Fruit fly (Drosophila melanogaster) Kc167 (cell line): ENCODE results near the gene CG12012.

Source experiments
- Myc ChIP-seq: fragments of >200 bp; optimal IDR thresholded peaks from 2 replicates; lab custom pipeline; 2017; ENCODE audit warnings: missing external identifiers
- Sin3A ChIP-seq: fragments of >200 bp; optimal IDR thresholded peaks from 2 replicates; lab custom pipeline; 2018; ENCODE audit warnings: missing external identifiers
- h ChIP-seq: fragments of >200 bp; optimal IDR thresholded peaks from 3 replicates; lab custom pipeline; 2018; ENCODE audit warnings: missing external identifiers
- insv ChIP-seq: fragments of >200 bp; optimal IDR thresholded peaks from 3 replicates; lab custom pipeline; 2018; ENCODE audit warnings: missing external identifiers
- psq ChIP-seq: fragments of >200 bp; optimal IDR thresholded peaks from 2 replicates; lab custom pipeline; 2017; ENCODE audit warnings: missing external identifiers
- ttk ChIP-seq: sonication (Bioruptor generic); optimal IDR thresholded peaks from 2 replicates; lab custom pipeline; 2017; ENCODE audit warnings: missing external identifiers

DNA sequence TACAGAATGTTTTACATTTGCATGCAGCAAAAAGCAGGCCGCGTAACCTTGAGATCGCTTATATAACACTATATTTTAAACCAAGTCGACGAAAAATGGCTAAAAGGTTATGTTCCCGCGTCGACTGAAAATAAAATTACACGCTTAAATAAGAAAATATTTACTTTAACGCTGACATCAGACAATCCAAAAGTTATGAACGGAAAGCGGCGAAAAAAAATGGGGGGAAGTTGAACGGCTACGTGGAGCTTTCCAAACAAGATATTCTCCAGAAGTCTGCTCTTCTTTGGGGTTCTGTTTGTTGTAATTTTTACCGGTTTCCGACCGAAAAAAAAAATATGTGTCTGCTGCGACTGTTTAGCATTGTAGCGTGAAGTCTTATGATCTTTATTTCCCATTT lies 32.0 kb upstream of the CG12012 start:
- TF ChIP-seq insv (lab: Kevin White, UChicago) (no peak), Sin3A (lab: Kevin White, UChicago) (no peak), psq (lab: Kevin White, UChicago) (no peak), ttk (no peak), h (lab: Kevin White, UChicago) (no peak), Myc (lab: Kevin White, UChicago) (no peak)
